Fruit fly (Drosophila melanogaster): Measurements from ENCODE around the gene CG15020.
A peak's percentile ranks its signal among the peaks of the same experiment; 100 is the strongest.

CG15020 gene

DNA sequence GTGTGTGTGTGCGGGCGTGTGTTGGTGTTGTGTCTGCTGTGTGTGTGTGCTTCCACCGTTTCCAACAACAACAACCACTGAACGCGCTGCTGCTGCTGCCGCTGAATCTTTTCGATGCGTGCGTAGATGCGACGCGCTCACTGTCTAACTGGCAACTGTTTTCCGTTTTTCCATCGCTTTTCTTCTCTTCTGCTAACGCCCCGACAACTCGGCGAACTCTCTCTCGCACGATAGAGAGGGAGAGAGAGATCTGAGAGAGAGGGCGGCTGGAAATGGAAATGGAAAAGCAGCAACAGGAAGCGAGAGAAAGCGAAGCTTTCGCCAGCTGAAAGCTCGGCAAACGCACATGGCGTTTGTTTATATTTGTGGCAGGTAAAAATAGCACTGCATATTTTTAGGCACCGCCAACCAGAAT is 41.2 kb upstream of the CG15020 start, which contains the start of gene DopEcR (continued):
- TF ChIP-seq lov (optimal IDR thresholded peaks at IDR 0.05) (no peak), lov (GFP tag; IDR thresholded peaks at IDR 0.05) (0 out of 3 replicates have a peak, but pooled peaks have one; percentile 25), grau (tag; optimal IDR thresholded peaks at IDR 0.05) (peak; percentile 18), YL-1 (GFP tag; optimal IDR thresholded peaks at IDR 0.05) (no peak), CG17385 (GFP tag; optimal IDR thresholded peaks at IDR 0.05) (peak; percentile 19), tap (tag; optimal IDR thresholded peaks at IDR 0.05) (peak; percentile 41), CG2712 (tag; optimal IDR thresholded peaks at IDR 0.05) (no peak), Ptx1 (GFP tag; IDR thresholded peaks at IDR 0.05) (no peak), Neu2 (GFP tag; optimal IDR thresholded peaks at IDR 0.05; ENCODE audit: borderline replicate concordance) (no peak), Dfd (GFP tag; optimal IDR thresholded peaks at IDR 0.05) (no peak), CG9817 (tag; optimal IDR thresholded peaks at IDR 0.05) (no peak), her (GFP tag; optimal IDR thresholded peaks at IDR 0.05) (peak; percentile 11), CG13287 (GFP tag; IDR thresholded peaks at IDR 0.05; ENCODE audit: partially characterized antibody) (peak; percentile 31; the same call in 1 of the 2 replicates), CG4328 (GFP tag; optimal IDR thresholded peaks at IDR 0.05) (no peak), CG15601 (tag; optimal IDR thresholded peaks at IDR 0.05) (peak; percentile 18), wdn (GFP tag; IDR thresholded peaks at IDR 0.05) (no peak), scrt (GFP tag; optimal IDR thresholded peaks at IDR 0.05) (peak; percentile 95), CG1647 (GFP tag; optimal IDR thresholded peaks at IDR 0.05) (no peak), CG33213 (GFP tag; optimal IDR thresholded peaks at IDR 0.05) (no peak), eyg (GFP tag; optimal IDR thresholded peaks at IDR 0.05) (no peak), Deaf1 (tag; optimal IDR thresholded peaks at IDR 0.05) (peak; percentile 64), CkIIα-i1 (GFP tag; IDR thresholded peaks at IDR 0.05) (no peak), tup (GFP tag; optimal IDR thresholded peaks at IDR 0.05) (no peak), bigmax (GFP tag; optimal IDR thresholded peaks at IDR 0.05) (no peak), cad (GFP tag; optimal IDR thresholded peaks at IDR 0.05) (no peak), hkb (optimal IDR thresholded peaks at IDR 0.05) (no peak), hkb (GFP tag; IDR thresholded peaks at IDR 0.05) (peak; percentile 52), HmgD (GFP tag; optimal IDR thresholded peaks at IDR 0.05) (no peak), CG15011 (GFP tag; optimal IDR thresholded peaks at IDR 0.05) (no peak), CG9727 (GFP tag; optimal IDR thresholded peaks at IDR 0.05) (no peak), CG1529 (GFP tag; optimal IDR thresholded peaks at IDR 0.05) (peak; percentile 9), ro (GFP tag; IDR thresholded peaks at IDR 0.05) (no peak), lilli (GFP tag; optimal IDR thresholded peaks at IDR 0.05) (no peak), Adf1 (GFP tag; IDR thresholded peaks at IDR 0.05) (peak; percentile 52; the same call in 1 of the 2 replicates), Spps (tag; optimal IDR thresholded peaks at IDR 0.05) (no peak), hth (optimal IDR thresholded peaks at IDR 0.05) (no peak), jumu (GFP tag; optimal IDR thresholded peaks at IDR 0.05) (no peak), CG14860 (GFP tag; IDR thresholded peaks at IDR 0.05; ENCODE audit: partially characterized antibody) (no peak), Hr51 (GFP tag; optimal IDR thresholded peaks at IDR 0.05) (no peak), Vsx1 (GFP tag; optimal IDR thresholded peaks at IDR 0.05) (no peak), ash1 (GFP tag; optimal IDR thresholded peaks at IDR 0.05) (no peak), repo (GFP tag; optimal IDR thresholded peaks at IDR 0.05) (peak; percentile 10), Hand (GFP tag; optimal IDR thresholded peaks at IDR 0.05) (peak; percentile 47), CG17568 (GFP tag; optimal IDR thresholded peaks at IDR 0.05) (peak; percentile 37), Fer1 (GFP tag; optimal IDR thresholded peaks at IDR 0.05) (peak; percentile 43), vfl (GFP tag; optimal IDR thresholded peaks at IDR 0.05) (no peak), CG12942 (GFP tag; optimal IDR thresholded peaks at IDR 0.05) (no peak), tin (GFP tag; optimal IDR thresholded peaks at IDR 0.05) (no peak), Aef1 (GFP tag; IDR thresholded peaks at IDR 0.05) (no peak; the same call in 2 of the 3 replicates), CG30403 (GFP tag; optimal IDR thresholded peaks at IDR 0.05) (no peak), HLHmδ (GFP tag; optimal IDR thresholded peaks at IDR 0.05) (peak; percentile 24), CG17829 (tag; optimal IDR thresholded peaks at IDR 0.05) (peak; percentile 5)

All from whole organism, embryonic.